Fruit fly (Drosophila melanogaster) S2 (cell line): ENCODE results near the gene Nlg2.

Experiments
- CG8478 ChIP-seq: fragments of >200 bp; optimal IDR thresholded peaks from 2 replicates; lab custom pipeline; 2018
- CTCF ChIP-seq, 2 experiments: fragments of >200 bp; optimal IDR thresholded peaks; 2 replicates each; lab custom pipeline; 2018

Gene Nlg2

dm6 chr2L:6939698-6940097 is 65.0 kb downstream of the Nlg2 start:
- TF ChIP-seq CG8478 (lab: Kevin White, UChicago), result no peak
- TF ChIP-seq CTCF (optimal IDR thresholded peaks at IDR 0.05; lab: Kevin White, UChicago), result peak in 1 of 2 experiments; percentile 35

dm6 chr2L:6941731-6942130 is 67.0 kb downstream of the Nlg2 start:
- no peak for TF ChIP-seq CTCF (optimal IDR thresholded peaks at IDR 0.05; lab: Kevin White, UChicago)
- no peak for TF ChIP-seq CG8478 (lab: Kevin White, UChicago)

dm6 chr2L:6942714-6943113 is 68.0 kb downstream of the Nlg2 start, which contains the start of gene CG18304:
Gene CG18304 (minus strand): TSS chr2L:6942814.
- TF ChIP-seq CTCF (optimal IDR thresholded peaks at IDR 0.05; lab: Kevin White, UChicago) (no peak), CG8478 (lab: Kevin White, UChicago) (no peak)

- TF ChIP-seq CTCF (optimal IDR thresholded peaks at IDR 0.05; lab: Kevin White, UChicago) (no peak), CG8478 (lab: Kevin White, UChicago) (no peak)
Measured at dm6 chr2L:6945088-6945487, 70.4 kb downstream of the Nlg2 start, which contains the start of gene Fgop2. Gene Fgop2 (minus strand): TSS chr2L:6945289.

- TF ChIP-seq CG8478 (lab: Kevin White, UChicago) (no peak), CTCF (optimal IDR thresholded peaks at IDR 0.05; lab: Kevin White, UChicago) (peak in 1 of 2 experiments; percentile 9)
Measured at dm6 chr2L:6948540-6948942, 73.8 kb downstream of the Nlg2 start, which contains the start of gene ihog. Gene ihog (minus strand): TSS chr2L:6948808.

dm6 chr2L:6950096-6950495 is 75.4 kb downstream of the Nlg2 start, which contains the start of the genes Gas41 and SA1:
Gene Gas41 (minus strand): TSS chr2L:6950207.
Gene SA1 (plus strand): TSS chr2L:6950421.
- TF ChIP-seq CTCF (optimal IDR thresholded peaks at IDR 0.05; lab: Kevin White, UChicago), result no peak
- TF ChIP-seq CG8478 (lab: Kevin White, UChicago), result no peak
